Fruit fly (Drosophila melanogaster) whole organism: ENCODE results near the gene alpha-Est9.

Experiments used
- CG8478 ChIP-seq: fragments of >200 bp; optimal IDR thresholded peaks from 2 replicates; lab custom pipeline; 2018; ENCODE audit warnings: inconsistent platforms
- Dll ChIP-seq: fragments of >200 bp; optimal IDR thresholded peaks from 2 replicates; lab custom pipeline; 2017
- EcR ChIP-seq, 2 experiments: fragments of >200 bp; optimal IDR thresholded peaks; 2 replicates each; lab custom pipeline; 2017; ENCODE audit warnings: missing biosample characterization in 2 of 2, missing genetic modification characterization in 2 of 2, missing genetic modification reagents in 2 of 2
- pan ChIP-seq: fragments of >200 bp; optimal IDR thresholded peaks from 2 replicates; lab custom pipeline; 2017
- psq ChIP-seq: fragments of >200 bp; optimal IDR thresholded peaks from 2 replicates; lab custom pipeline; 2017
- usp ChIP-seq: fragments of >200 bp; optimal IDR thresholded peaks from 2 replicates; lab custom pipeline; 2017; ENCODE audit warnings: missing biosample characterization, missing genetic modification characterization, mixed read lengths

alpha-Est9 gene

dm6 chr3R:7500513-7500912 is 4.4 kb downstream of the alpha-Est9 start:
- no peak for TF ChIP-seq Dll (lab: Kevin White, UChicago)
- TF ChIP-seq CG8478: no peak
- no peak for TF ChIP-seq pan (lab: Kevin White, UChicago)
- no peak for TF ChIP-seq psq
- no peak for TF ChIP-seq usp (GFP tag; lab: Kevin White, UChicago)
- no peak for TF ChIP-seq EcR (GFP tag; optimal IDR thresholded peaks at IDR 0.05; lab: Kevin White, UChicago)

- no peak for TF ChIP-seq usp (GFP tag; lab: Kevin White, UChicago)
- no peak for TF ChIP-seq pan (lab: Kevin White, UChicago)
- TF ChIP-seq Dll (lab: Kevin White, UChicago): no peak
- no peak for TF ChIP-seq psq
- no peak for TF ChIP-seq CG8478
- TF ChIP-seq EcR (GFP tag; optimal IDR thresholded peaks at IDR 0.05; lab: Kevin White, UChicago): no peak
Measured at dm6 chr3R:7499488-7499887, 5.4 kb downstream of the alpha-Est9 start.

- TF ChIP-seq usp (GFP tag; lab: Kevin White, UChicago) (no peak), pan (lab: Kevin White, UChicago) (no peak), EcR (GFP tag; optimal IDR thresholded peaks at IDR 0.05; lab: Kevin White, UChicago) (no peak), Dll (lab: Kevin White, UChicago) (no peak), psq (no peak), CG8478 (no peak)
Measured at dm6 chr3R:7497488-7497887, 7.4 kb downstream of the alpha-Est9 start.

dm6 chr3R:7493745-7494144 is 11.2 kb downstream of the alpha-Est9 start, which contains the start of gene alpha-Est10:
Gene alpha-Est10 (minus strand): TSS chr3R:7493845.
- TF ChIP-seq CG8478 (no peak), usp (GFP tag; lab: Kevin White, UChicago) (no peak), psq (no peak), EcR (GFP tag; optimal IDR thresholded peaks at IDR 0.05; lab: Kevin White, UChicago) (no peak)

DNA sequence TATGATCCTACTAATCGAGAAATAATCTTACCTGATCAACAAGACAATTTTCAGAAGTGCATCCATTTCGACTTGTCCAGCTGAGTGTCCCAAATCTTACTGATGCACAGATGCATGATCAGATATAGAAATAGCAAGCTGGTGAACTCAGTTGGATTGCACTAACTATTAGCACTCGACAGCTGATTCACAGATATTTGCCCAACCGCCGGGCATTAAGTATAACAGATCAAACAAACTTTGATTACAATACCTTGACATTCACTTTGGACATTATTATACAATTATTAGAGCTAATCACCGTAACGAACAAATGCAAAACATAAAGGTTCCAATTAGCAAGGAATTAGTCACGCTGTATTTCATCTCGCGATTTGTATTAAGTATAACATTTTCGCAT is 11.7 kb downstream of the alpha-Est9 start, which contains the start of gene CG42656:
Gene CG42656, minus strand, starts transcription at position 101 of the 400 bp plus-strand sequence.
- TF ChIP-seq Dll (lab: Kevin White, UChicago) (no peak), pan (lab: Kevin White, UChicago) (no peak)

DNA sequence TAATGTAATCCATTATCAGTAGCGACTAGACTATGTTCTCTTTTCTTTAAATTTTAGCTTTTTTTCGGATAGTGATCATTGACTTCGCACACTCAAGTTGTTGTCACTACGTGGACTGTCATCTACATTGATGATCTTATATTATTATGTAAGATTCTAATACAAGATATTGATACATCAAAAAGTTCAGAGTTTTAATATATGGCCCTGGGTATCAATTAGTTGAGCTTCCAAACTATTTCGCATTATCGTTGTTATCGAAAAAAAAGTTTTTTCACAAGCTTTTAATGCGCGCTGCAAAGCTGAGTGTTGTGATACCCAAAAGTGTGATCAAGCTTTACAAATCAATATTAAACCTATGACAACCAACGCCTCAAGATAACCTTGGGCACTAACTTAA is 12.8 kb downstream of the alpha-Est9 start:
- no peak for TF ChIP-seq EcR (GFP tag; optimal IDR thresholded peaks at IDR 0.05; lab: Kevin White, UChicago)
- peak; percentile 9 for TF ChIP-seq pan (lab: Kevin White, UChicago)

dm6 chr3R:7491453-7491853 is 13.4 kb downstream of the alpha-Est9 start:
- TF ChIP-seq usp (GFP tag; lab: Kevin White, UChicago) (no peak), psq (no peak), CG8478 (no peak), EcR (GFP tag; optimal IDR thresholded peaks at IDR 0.05; lab: Kevin White, UChicago) (peak in 1 of 2 experiments; percentile 17)

DNA sequence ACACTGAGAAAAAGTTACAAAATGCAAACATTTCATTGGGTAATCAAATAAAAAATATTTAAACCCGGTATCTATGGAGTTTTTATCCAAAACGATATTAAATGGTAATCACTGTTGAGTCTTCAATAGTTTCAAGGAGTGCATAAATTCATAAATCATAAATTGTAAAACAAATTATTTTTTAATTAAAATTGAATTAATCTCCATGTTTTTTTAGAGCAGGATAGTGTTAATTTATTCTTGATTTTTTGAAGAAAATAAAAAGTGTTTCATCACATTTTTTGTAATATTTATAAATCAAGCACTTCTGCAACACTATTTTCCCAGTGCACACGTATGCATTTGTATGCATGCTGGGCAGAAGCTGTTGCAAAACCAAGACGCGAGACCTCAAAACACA is 14.0 kb downstream of the alpha-Est9 start:
- TF ChIP-seq usp (GFP tag; lab: Kevin White, UChicago) (no peak), psq (no peak), CG8478 (no peak), pan (lab: Kevin White, UChicago) (no peak)

DNA sequence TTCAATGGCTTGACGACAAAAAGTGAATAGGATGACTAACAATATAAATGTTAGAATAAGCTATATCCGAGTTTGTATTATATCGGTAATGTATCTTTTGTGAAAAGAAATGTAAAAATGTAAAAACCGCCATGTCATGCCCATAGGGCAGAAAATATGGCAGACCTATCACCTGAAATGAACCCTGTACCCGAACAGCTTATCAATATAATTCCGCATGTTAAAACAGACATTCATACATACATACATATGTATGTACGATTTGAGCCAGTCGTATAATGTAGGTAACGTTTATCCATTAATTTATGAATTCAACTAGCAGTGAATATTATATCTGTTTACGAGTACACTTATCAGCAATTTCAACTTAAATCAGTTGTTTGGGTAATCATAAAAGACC is 15.0 kb downstream of the alpha-Est9 start:
- TF ChIP-seq pan (lab: Kevin White, UChicago) (no peak), CG8478 (no peak), Dll (lab: Kevin White, UChicago) (no peak), usp (GFP tag; lab: Kevin White, UChicago) (no peak), EcR (GFP tag; optimal IDR thresholded peaks at IDR 0.05; lab: Kevin White, UChicago) (no peak), psq (no peak)

dm6 chr3R:7475708-7476107 is 29.2 kb downstream of the alpha-Est9 start:
- TF ChIP-seq usp (GFP tag; lab: Kevin White, UChicago) (no peak), pan (lab: Kevin White, UChicago) (no peak), EcR (GFP tag; optimal IDR thresholded peaks at IDR 0.05; lab: Kevin White, UChicago) (no peak), psq (no peak), CG8478 (no peak), Dll (lab: Kevin White, UChicago) (no peak)

DNA sequence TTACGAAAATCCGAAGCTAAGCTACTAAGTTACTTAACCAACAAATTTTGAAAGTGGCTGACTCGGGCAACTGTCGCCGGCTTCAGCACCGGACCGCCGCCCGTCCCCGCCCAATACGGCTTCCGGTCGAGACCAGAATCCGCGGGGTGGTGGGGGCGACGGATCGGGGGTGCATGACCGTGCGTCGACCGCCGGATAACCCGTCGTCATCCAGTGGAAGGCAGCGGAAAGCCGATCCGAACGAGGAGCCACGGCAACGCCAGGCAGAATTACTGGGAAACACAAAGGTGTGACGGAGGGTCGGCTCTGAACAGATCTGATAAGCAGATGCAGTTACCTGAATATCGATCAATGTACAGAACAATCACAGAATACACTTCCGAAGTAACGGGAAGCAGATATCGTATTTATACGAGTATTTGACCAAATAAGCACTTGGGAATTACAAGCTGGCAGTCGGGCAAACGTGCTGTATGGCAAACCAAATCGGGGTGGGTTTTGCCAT is 30.2 kb downstream of the alpha-Est9 start:
- TF ChIP-seq psq: no peak
- peak; percentile 74 to 87 for TF ChIP-seq EcR (GFP tag; optimal IDR thresholded peaks at IDR 0.05; lab: Kevin White, UChicago)

DNA sequence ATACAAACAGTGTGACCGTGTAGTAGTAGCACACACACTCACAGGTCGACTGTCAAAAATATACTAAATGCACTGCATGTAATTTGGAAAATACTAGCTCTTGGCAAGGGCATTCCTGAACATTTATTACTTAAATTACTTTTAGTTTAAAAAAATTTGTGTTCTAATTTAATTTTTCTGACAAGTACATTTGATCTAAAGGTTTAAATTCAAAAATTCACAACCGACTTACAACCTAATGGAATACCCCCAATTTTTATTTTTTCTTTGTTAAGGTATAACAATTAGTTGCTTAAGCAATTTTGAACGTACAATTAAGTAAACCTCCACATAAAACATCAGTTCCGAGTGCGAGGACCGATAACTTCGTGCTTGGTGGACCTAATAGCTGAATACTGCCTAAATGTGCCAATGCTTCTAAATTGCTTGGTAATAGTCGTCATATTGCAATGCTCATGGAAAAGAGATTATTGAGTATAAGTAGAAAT is 31.1 kb downstream of the alpha-Est9 start, which contains the start of gene CG1142:
Gene CG1142, minus strand, starts transcription at position 15 of the 488 bp plus-strand sequence.
- no peak for TF ChIP-seq pan (lab: Kevin White, UChicago)
- TF ChIP-seq usp (GFP tag; lab: Kevin White, UChicago): no peak

- TF ChIP-seq EcR (GFP tag; optimal IDR thresholded peaks at IDR 0.05; lab: Kevin White, UChicago): no peak
- no peak for TF ChIP-seq pan (lab: Kevin White, UChicago)
- TF ChIP-seq usp (GFP tag; lab: Kevin White, UChicago): no peak
- TF ChIP-seq Dll (lab: Kevin White, UChicago): no peak
- TF ChIP-seq CG8478: no peak
- no peak for TF ChIP-seq psq
Measured at dm6 chr3R:7471894-7472293, 33.0 kb downstream of the alpha-Est9 start.
